Worm (Caenorhabditis elegans) whole organism, mixed stage, embryonic: ENCODE data around the gene C36B7.6.

Source experiments
- M03D4.4 ChIP-seq: sonication (generic microtip); optimal IDR thresholded peaks from 2 replicates; lab custom pipeline; 2017; ENCODE audit warnings: mild to moderate bottlenecking, missing genetic modification characterization, missing compliant biosample characterization
- bed-3 ChIP-seq: fragments of 200-800 bp; sonication (Bioruptor generic); optimal IDR thresholded peaks from 3 replicates; lab custom pipeline; 2018; ENCODE audit warnings: mild to moderate bottlenecking, missing genetic modification characterization, moderate library complexity, missing compliant biosample characterization
- blmp-1 ChIP-seq: fragments of 150-350 bp; optimal IDR thresholded peaks from 2 replicates; lab custom pipeline; 2014; ENCODE audit warnings: missing biosample characterization, missing genetic modification characterization
- ceh-39 ChIP-seq: fragments of 150-350 bp; optimal IDR thresholded peaks from 2 replicates; lab custom pipeline; 2014; ENCODE audit warnings: missing biosample characterization, missing genetic modification characterization
- ceh-43 ChIP-seq: fragments of 200-800 bp; sonication (Bioruptor generic); optimal IDR thresholded peaks from 2 replicates; lab custom pipeline; 2018; ENCODE audit warnings: mild to moderate bottlenecking, missing genetic modification characterization, moderate library complexity, missing compliant biosample characterization
- ceh-83 ChIP-seq: fragments of 200-800 bp; sonication (Bioruptor generic); optimal IDR thresholded peaks from 2 replicates; lab custom pipeline; 2018; ENCODE audit warnings: mild to moderate bottlenecking, missing genetic modification characterization, missing compliant biosample characterization
- ces-1 ChIP-seq: fragments of 150-350 bp; optimal IDR thresholded peaks from 2 replicates; lab custom pipeline; 2014; ENCODE audit warnings: missing biosample characterization, missing genetic modification reagents, missing genetic modification characterization
- cnd-1 ChIP-seq: fragments of 200-800 bp; sonication (Bioruptor generic); optimal IDR thresholded peaks from 2 replicates; lab custom pipeline; 2018; ENCODE audit warnings: mild to moderate bottlenecking, missing genetic modification characterization, missing compliant biosample characterization
- drap-1 ChIP-seq: fragments of 200-800 bp; sonication (Bioruptor generic); optimal IDR thresholded peaks from 3 replicates; lab custom pipeline; 2018; ENCODE audit warnings: mild to moderate bottlenecking, missing genetic modification characterization, missing compliant biosample characterization
- elt-1 ChIP-seq: sonication (generic microtip); optimal IDR thresholded peaks from 2 replicates; lab custom pipeline; 2017; ENCODE audit warnings: missing genetic modification characterization, mild to moderate bottlenecking, missing compliant biosample characterization, antibody characterized with exemption, moderate library complexity, borderline replicate concordance; ENCODE audit not compliant: insufficient read depth
- elt-3 ChIP-seq: fragments of 150-350 bp; optimal IDR thresholded peaks from 2 replicates; lab custom pipeline; 2014; ENCODE audit warnings: missing biosample characterization, missing genetic modification characterization
- flh-1 ChIP-seq: fragments of 200-800 bp; sonication (Bioruptor generic); optimal IDR thresholded peaks from 2 replicates; lab custom pipeline; 2018; ENCODE audit warnings: mild to moderate bottlenecking, missing genetic modification characterization, moderate library complexity, missing compliant biosample characterization
- ham-2 ChIP-seq: fragments of 200-800 bp; sonication (Bioruptor generic); optimal IDR thresholded peaks from 2 replicates; lab custom pipeline; 2018; ENCODE audit warnings: mild to moderate bottlenecking, missing genetic modification characterization, missing compliant biosample characterization
- hlh-1 ChIP-seq: fragments of 150-350 bp; optimal IDR thresholded peaks from 2 replicates; lab custom pipeline; 2014; ENCODE audit warnings: missing biosample characterization, missing genetic modification reagents, missing genetic modification characterization
- lin-13 ChIP-seq: fragments of 150-350 bp; optimal IDR thresholded peaks from 2 replicates; lab custom pipeline; 2014; ENCODE audit warnings: missing biosample characterization, missing genetic modification characterization
- lin-32 ChIP-seq: fragments of 200-800 bp; sonication (Bioruptor generic); optimal IDR thresholded peaks from 2 replicates; lab custom pipeline; 2018; ENCODE audit warnings: mild to moderate bottlenecking, missing genetic modification characterization, missing compliant biosample characterization
- lsy-2 ChIP-seq: fragments of 150-350 bp; optimal IDR thresholded peaks from 2 replicates; lab custom pipeline; 2014; ENCODE audit warnings: missing biosample characterization, missing genetic modification characterization
- mab-5 ChIP-seq: fragments of 150-350 bp; optimal IDR thresholded peaks from 2 replicates; lab custom pipeline; 2014; ENCODE audit warnings: missing biosample characterization, missing genetic modification characterization
- mep-1 ChIP-seq: fragments of 150-350 bp; optimal IDR thresholded peaks from 2 replicates; lab custom pipeline; 2017; ENCODE audit warnings: missing biosample characterization, missing genetic modification reagents, missing genetic modification characterization, inconsistent platforms
- mls-2 ChIP-seq: sonication (generic microtip); optimal IDR thresholded peaks from 2 replicates; lab custom pipeline; 2016; ENCODE audit warnings: mild to moderate bottlenecking, missing genetic modification characterization, moderate library complexity, missing compliant biosample characterization
- nhr-12 ChIP-seq: fragments of 150-350 bp; optimal IDR thresholded peaks from 2 replicates; lab custom pipeline; 2014; ENCODE audit warnings: missing biosample characterization, missing genetic modification characterization
- nhr-2 ChIP-seq: fragments of 150-350 bp; optimal IDR thresholded peaks from 2 replicates; lab custom pipeline; 2014; ENCODE audit warnings: missing biosample characterization, missing genetic modification characterization
- nhr-237 ChIP-seq: fragments of 150-350 bp; optimal IDR thresholded peaks from 2 replicates; lab custom pipeline; 2014; ENCODE audit warnings: missing biosample characterization, missing genetic modification characterization
- nhr-28 ChIP-seq: fragments of 150-350 bp; optimal IDR thresholded peaks from 2 replicates; lab custom pipeline; 2014; ENCODE audit warnings: missing biosample characterization, missing genetic modification characterization
- nhr-76 ChIP-seq: sonication (generic microtip); optimal IDR thresholded peaks from 2 replicates; lab custom pipeline; 2017; ENCODE audit warnings: missing biosample characterization, missing genetic modification characterization
- sem-2 ChIP-seq: fragments of 200-800 bp; sonication (Bioruptor generic); optimal IDR thresholded peaks from 2 replicates; lab custom pipeline; 2018; ENCODE audit warnings: mild to moderate bottlenecking, missing genetic modification characterization, missing compliant biosample characterization
- snpc-4 ChIP-seq: fragments of 150-350 bp; optimal IDR thresholded peaks from 2 replicates; lab custom pipeline; 2014; ENCODE audit warnings: missing biosample characterization, missing genetic modification characterization
- sptf-1 ChIP-seq: sonication (generic microtip); optimal IDR thresholded peaks from 2 replicates; lab custom pipeline; 2017; ENCODE audit warnings: mild to moderate bottlenecking, missing genetic modification characterization, moderate library complexity, missing compliant biosample characterization
- tbx-8 ChIP-seq: fragments of 200-800 bp; sonication (Bioruptor generic); optimal IDR thresholded peaks from 2 replicates; lab custom pipeline; 2018; ENCODE audit warnings: mild to moderate bottlenecking, missing genetic modification characterization, moderate library complexity, missing compliant biosample characterization
- unc-120 ChIP-seq: sonication (generic microtip); optimal IDR thresholded peaks from 2 replicates; lab custom pipeline; 2017; ENCODE audit warnings: missing genetic modification characterization, missing compliant biosample characterization; ENCODE audit not compliant: poor library complexity, severe bottlenecking
- unc-39 ChIP-seq: fragments of 150-350 bp; optimal IDR thresholded peaks from 2 replicates; lab custom pipeline; 2014; ENCODE audit warnings: missing biosample characterization, missing genetic modification characterization
- unc-62 ChIP-seq: fragments of 150-350 bp; optimal IDR thresholded peaks from 2 replicates; lab custom pipeline; 2014; ENCODE audit warnings: missing biosample characterization, missing genetic modification reagents, missing genetic modification characterization
- zip-8 ChIP-seq: fragments of 150-350 bp; optimal IDR thresholded peaks from 2 replicates; lab custom pipeline; 2014; ENCODE audit warnings: missing biosample characterization, missing genetic modification characterization
- ztf-11 ChIP-seq: fragments of 150-350 bp; optimal IDR thresholded peaks from 2 replicates; lab custom pipeline; 2014; ENCODE audit warnings: missing biosample characterization, missing genetic modification characterization

Gene C36B7.6

ce11 chrX:7085912-7086311 is 14.2 kb downstream of the C36B7.6 start, which contains the start of gene C36B7.4:
Gene C36B7.4, minus strand, starts transcription at chrX:7086012.
- TF ChIP-seq mep-1 (tag; lab: Kevin White, UChicago) (no peak), ham-2 (GFP tag; lab: Kevin White, UChicago) (no peak), snpc-4 (tag; lab: Kevin White, UChicago) (no peak), ces-1 (GFP tag; lab: Kevin White, UChicago) (no peak), drap-1 (GFP tag; lab: Kevin White, UChicago) (no peak), sem-2 (GFP tag; lab: Kevin White, UChicago) (no peak), unc-120 (no peak), tbx-8 (no peak), bed-3 (GFP tag; lab: Kevin White, UChicago) (no peak), nhr-2 (tag; lab: Kevin White, UChicago) (no peak), M03D4.4 (tag; lab: Kevin White, UChicago) (no peak), lin-32 (GFP tag; lab: Kevin White, UChicago) (no peak), lsy-2 (no peak), ceh-39 (tag; lab: Kevin White, UChicago) (no peak), zip-8 (tag; lab: Kevin White, UChicago) (no peak), flh-1 (GFP tag; lab: Kevin White, UChicago) (no peak), blmp-1 (tag; lab: Kevin White, UChicago) (no peak)

ce11 chrX:7085067-7085466 is 15.1 kb downstream of the C36B7.6 start, which contains the start of gene Y1B5A.1:
Gene Y1B5A.1, plus strand, starts transcription at chrX:7085367.
- TF ChIP-seq lin-13 (tag; lab: Kevin White, UChicago): no peak
- no peak for TF ChIP-seq hlh-1
- TF ChIP-seq blmp-1 (tag; lab: Kevin White, UChicago): no peak
- TF ChIP-seq mls-2 (tag; lab: Kevin White, UChicago): no peak
- TF ChIP-seq unc-39 (tag; lab: Kevin White, UChicago): no peak
- no peak for TF ChIP-seq nhr-12 (tag; lab: Kevin White, UChicago)

DNA sequence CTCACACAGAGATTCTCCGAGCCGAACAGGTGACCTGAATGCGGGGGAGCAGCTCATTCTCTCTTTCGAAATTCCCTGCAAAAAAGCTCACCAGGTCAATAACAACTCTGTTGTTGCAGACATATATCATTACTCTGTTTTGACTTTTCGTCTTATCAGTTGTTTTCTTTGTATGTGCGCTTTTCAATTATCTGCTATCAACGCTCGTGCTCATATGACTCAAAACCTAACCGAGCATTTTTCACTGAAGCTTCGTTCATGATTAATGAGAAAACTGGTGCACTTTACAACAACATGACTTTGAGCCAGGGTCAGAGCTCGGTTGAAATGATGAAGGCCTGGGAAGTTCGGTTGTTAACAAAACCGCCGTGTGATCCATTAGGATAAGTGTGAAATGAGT is 23.7 kb downstream of the C36B7.6 start:
- no peak for TF ChIP-seq tbx-8
- TF ChIP-seq blmp-1 (tag; lab: Kevin White, UChicago): no peak
- no peak for TF ChIP-seq lin-13 (tag; lab: Kevin White, UChicago)
- no peak for TF ChIP-seq elt-3 (tag; lab: Kevin White, UChicago)
- no peak for TF ChIP-seq nhr-237 (tag; lab: Kevin White, UChicago)
- no peak for TF ChIP-seq unc-39 (tag; lab: Kevin White, UChicago)
- no peak for TF ChIP-seq hlh-1
- no peak for TF ChIP-seq nhr-76 (tag; lab: Kevin White, UChicago)
- no peak for TF ChIP-seq mab-5 (tag; lab: Kevin White, UChicago)
- no peak for TF ChIP-seq nhr-28 (tag; lab: Kevin White, UChicago)
- TF ChIP-seq lin-32 (GFP tag; lab: Kevin White, UChicago): no peak
- no peak for TF ChIP-seq mep-1 (tag; lab: Kevin White, UChicago)
- TF ChIP-seq ces-1 (GFP tag; lab: Kevin White, UChicago): no peak
- no peak for TF ChIP-seq ceh-39 (tag; lab: Kevin White, UChicago)
- no peak for TF ChIP-seq unc-120
- TF ChIP-seq zip-8 (tag; lab: Kevin White, UChicago): no peak
- TF ChIP-seq mls-2 (tag; lab: Kevin White, UChicago): no peak
- TF ChIP-seq sptf-1 (tag; lab: Kevin White, UChicago): no peak

ce11 chrX:7075250-7075649 is 24.9 kb downstream of the C36B7.6 start, which contains the start of gene B0403.6:
Gene B0403.6, minus strand, starts transcription at chrX:7075350.
- no peak for TF ChIP-seq ceh-43
- no peak for TF ChIP-seq ceh-83 (GFP tag; lab: Kevin White, UChicago)
- TF ChIP-seq sptf-1 (tag; lab: Kevin White, UChicago): no peak
- TF ChIP-seq drap-1 (GFP tag; lab: Kevin White, UChicago): no peak
- TF ChIP-seq ces-1 (GFP tag; lab: Kevin White, UChicago): no peak
- TF ChIP-seq lin-32 (GFP tag; lab: Kevin White, UChicago): no peak
- no peak for TF ChIP-seq blmp-1 (tag; lab: Kevin White, UChicago)

DNA sequence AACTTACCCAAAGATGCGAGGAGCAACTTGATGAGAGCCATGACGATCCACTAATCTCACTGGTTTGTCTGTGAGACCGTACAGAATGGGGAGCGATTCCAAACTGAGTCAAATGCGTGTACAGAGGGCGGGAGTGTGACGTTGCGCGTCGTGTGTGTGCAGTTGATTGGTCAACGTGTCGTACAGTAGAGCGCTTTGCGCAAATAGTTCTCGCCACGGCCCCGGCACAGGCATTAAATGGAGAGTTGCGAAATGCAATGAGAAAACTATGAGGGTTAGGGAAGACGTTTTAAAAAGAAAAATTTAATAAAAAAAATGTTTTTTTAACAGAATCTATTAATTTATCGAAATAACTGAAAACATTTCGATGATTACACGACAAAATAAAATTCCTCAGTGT is 31.7 kb downstream of the C36B7.6 start, which contains the start of gene pdi-6:
TSS of gene pdi-6 (minus strand) at position 164 of the 400 bp plus-strand sequence.
- TF ChIP-seq unc-120 (peak; percentile 14), mab-5 (tag; lab: Kevin White, UChicago) (no peak), ceh-39 (tag; lab: Kevin White, UChicago) (peak; percentile 71), M03D4.4 (tag; lab: Kevin White, UChicago) (no peak), ham-2 (GFP tag; lab: Kevin White, UChicago) (no peak), cnd-1 (tag; lab: Kevin White, UChicago) (peak; percentile 4), nhr-12 (tag; lab: Kevin White, UChicago) (no peak), unc-62 (GFP tag; lab: Kevin White, UChicago) (peak; percentile 41), nhr-28 (tag; lab: Kevin White, UChicago) (no peak), ces-1 (GFP tag; lab: Kevin White, UChicago) (peak; percentile 54), lsy-2 (peak; percentile 86), ceh-43 (no peak), lin-13 (tag; lab: Kevin White, UChicago) (peak; percentile 71), flh-1 (GFP tag; lab: Kevin White, UChicago) (no peak), zip-8 (tag; lab: Kevin White, UChicago) (no peak), mep-1 (tag; lab: Kevin White, UChicago) (peak; percentile 88), nhr-76 (tag; lab: Kevin White, UChicago) (no peak), elt-3 (tag; lab: Kevin White, UChicago) (no peak), hlh-1 (no peak), snpc-4 (tag; lab: Kevin White, UChicago) (no peak), sem-2 (GFP tag; lab: Kevin White, UChicago) (no peak), lin-32 (GFP tag; lab: Kevin White, UChicago) (no peak), nhr-237 (tag; lab: Kevin White, UChicago) (peak; percentile 45), tbx-8 (no peak), drap-1 (GFP tag; lab: Kevin White, UChicago) (peak; percentile 24), blmp-1 (tag; lab: Kevin White, UChicago) (no peak), ceh-83 (GFP tag; lab: Kevin White, UChicago) (peak; percentile 36), bed-3 (GFP tag; lab: Kevin White, UChicago) (no peak), ztf-11 (tag; lab: Kevin White, UChicago) (peak; percentile 29), elt-1 (tag; lab: Kevin White, UChicago) (no peak), nhr-2 (tag; lab: Kevin White, UChicago) (peak; percentile 52), unc-39 (tag; lab: Kevin White, UChicago) (no peak)
